Worm (Caenorhabditis elegans) whole organism, young adult: Measurements from ENCODE around the gene R05A10.3.

Source experiments
- B0019.2 ChIP-seq: fragments of 200-800 bp; sonication (Bioruptor generic); conservative IDR thresholded peaks from 2 replicates; pipeline ENCODE4 v1.3.6; 2022; ENCODE audit warnings: missing genetic modification reagents, missing genetic modification characterization, missing compliant biosample characterization
- B0035.1 ChIP-seq: sonication (generic microtip); optimal IDR thresholded peaks from 2 replicates; lab custom pipeline; 2016; ENCODE audit warnings: missing genetic modification characterization, mild to moderate bottlenecking, missing compliant biosample characterization, missing genotype, missing genetic modification reagents
- B0336.3 ChIP-seq: fragments of 200-800 bp; sonication (Bioruptor generic); IDR thresholded peaks from 2 replicates; pipeline ENCODE4 v1.3.6; 2022; ENCODE audit warnings: missing genetic modification characterization, missing compliant biosample characterization
- D2030.7 ChIP-seq: fragments of 200-800 bp; sonication (Bioruptor generic); IDR thresholded peaks from 2 replicates; pipeline ENCODE4 v1.3.6; 2022; ENCODE audit warnings: missing genetic modification reagents, missing genetic modification characterization, missing compliant biosample characterization
- F37B4.10 ChIP-seq: fragments of 200-800 bp; sonication (Bioruptor generic); IDR thresholded peaks from 2 replicates; pipeline ENCODE4 v1.3.6; 2022; ENCODE audit warnings: missing genetic modification characterization, missing compliant biosample characterization
- F49E8.2 ChIP-seq: sonication (generic microtip); optimal IDR thresholded peaks from 3 replicates; lab custom pipeline; 2017; ENCODE audit warnings: missing genetic modification characterization, mild to moderate bottlenecking, missing compliant biosample characterization, antibody characterized with exemption, moderate library complexity; ENCODE audit not compliant: insufficient read depth
- F55B11.4 ChIP-seq: sonication (generic microtip); optimal IDR thresholded peaks from 2 replicates; lab custom pipeline; 2016; ENCODE audit warnings: missing compliant biosample characterization, missing genetic modification characterization, borderline replicate concordance; ENCODE audit not compliant: insufficient read depth
- F57C9.4 ChIP-seq: sonication (generic microtip); optimal IDR thresholded peaks from 2 replicates; lab custom pipeline; 2017; ENCODE audit warnings: mild to moderate bottlenecking, missing genetic modification characterization, missing compliant biosample characterization
- K12H6.12 ChIP-seq: fragments of 200-800 bp; sonication (Bioruptor generic); optimal IDR thresholded peaks from 2 replicates; lab custom pipeline; 2018; ENCODE audit warnings: mild to moderate bottlenecking, missing genetic modification characterization, missing compliant biosample characterization
- T07F8.4 ChIP-seq: sonication (generic microtip); optimal IDR thresholded peaks from 2 replicates; lab custom pipeline; 2016; ENCODE audit warnings: mild to moderate bottlenecking, missing genetic modification characterization, moderate library complexity, missing compliant biosample characterization
- Y53G8AR.9 ChIP-seq: fragments of 200-800 bp; sonication (Bioruptor generic); conservative IDR thresholded peaks from 2 replicates; pipeline ENCODE4 v1.3.6; 2022; ENCODE audit warnings: missing genetic modification reagents, missing genetic modification characterization, missing compliant biosample characterization
- Y79H2A.3 ChIP-seq: fragments of 200-800 bp; sonication (Bioruptor generic); conservative IDR thresholded peaks from 2 replicates; pipeline ENCODE4 v1.3.6; 2022; ENCODE audit warnings: missing genetic modification reagents, missing genetic modification characterization, missing compliant biosample characterization
- ZK185.1 ChIP-seq: sonication (generic microtip); optimal IDR thresholded peaks from 2 replicates; lab custom pipeline; 2016; ENCODE audit warnings: mild to moderate bottlenecking, missing genetic modification characterization, missing compliant biosample characterization; ENCODE audit not compliant: poor library complexity, severe bottlenecking
- akir-1 ChIP-seq: fragments of 200-800 bp; sonication (Bioruptor generic); optimal IDR thresholded peaks from 2 replicates; lab custom pipeline; 2018; ENCODE audit warnings: mild to moderate bottlenecking, missing genetic modification characterization, moderate library complexity, missing compliant biosample characterization
- atf-7 ChIP-seq: sonication (generic microtip); optimal IDR thresholded peaks from 2 replicates; lab custom pipeline; 2017; ENCODE audit warnings: mild to moderate bottlenecking, missing genetic modification characterization, missing compliant biosample characterization
- attf-5 ChIP-seq: fragments of 200-800 bp; sonication (Bioruptor generic); optimal IDR thresholded peaks from 2 replicates; lab custom pipeline; 2018; ENCODE audit warnings: mild to moderate bottlenecking, missing genetic modification characterization, missing compliant biosample characterization
- bed-1 ChIP-seq: fragments of 200-800 bp; sonication (Bioruptor generic); IDR thresholded peaks from 2 replicates; pipeline ENCODE4 v1.3.6; 2022; ENCODE audit warnings: missing genetic modification reagents, missing genetic modification characterization, missing compliant biosample characterization
- bed-2 ChIP-seq: fragments of 200-800 bp; sonication (Bioruptor generic); IDR thresholded peaks from 2 replicates; pipeline ENCODE4 v1.3.6; 2022; ENCODE audit warnings: missing genetic modification reagents, missing genetic modification characterization, missing compliant biosample characterization
- ceh-91 ChIP-seq: fragments of 200-800 bp; sonication (Bioruptor generic); IDR thresholded peaks from 2 replicates; pipeline ENCODE4 v1.3.6; 2022; ENCODE audit warnings: missing genetic modification reagents, missing genetic modification characterization, missing compliant biosample characterization
- die-1 ChIP-seq: sonication (generic microtip); optimal IDR thresholded peaks from 2 replicates; lab custom pipeline; 2016; ENCODE audit warnings: missing genotype, mild to moderate bottlenecking, missing genetic modification characterization, missing compliant biosample characterization
- efl-1 ChIP-seq: fragments of 150-350 bp; optimal IDR thresholded peaks from 2 replicates; lab custom pipeline; 2014; ENCODE audit warnings: missing biosample characterization, missing genetic modification reagents, missing genetic modification characterization
- egl-18 ChIP-seq: fragments of 200-800 bp; sonication (Bioruptor generic); IDR thresholded peaks from 2 replicates; pipeline ENCODE4 v1.3.6; 2022; ENCODE audit warnings: missing genetic modification reagents, missing genetic modification characterization, missing compliant biosample characterization
- ekl-4 ChIP-seq: fragments of 200-800 bp; sonication (Bioruptor generic); IDR thresholded peaks from 2 replicates; pipeline ENCODE4 v1.3.6; 2022; ENCODE audit warnings: missing genetic modification reagents, missing genetic modification characterization, missing compliant biosample characterization
- fkh-3 ChIP-seq: sonication (generic microtip); optimal IDR thresholded peaks from 2 replicates; lab custom pipeline; 2016; ENCODE audit warnings: mild to moderate bottlenecking, missing genetic modification characterization, missing compliant biosample characterization
- hlh-26 ChIP-seq: fragments of 200-800 bp; sonication (Bioruptor generic); conservative IDR thresholded peaks from 2 replicates; pipeline ENCODE4 v1.3.6; 2022; ENCODE audit warnings: missing genetic modification reagents, missing genetic modification characterization, missing compliant biosample characterization
- hmg-20 ChIP-seq: fragments of 200-800 bp; sonication (Bioruptor generic); IDR thresholded peaks from 2 replicates; pipeline ENCODE4 v1.3.6; 2022; ENCODE audit warnings: missing genetic modification reagents, missing genetic modification characterization, missing compliant biosample characterization
- hrde-1 ChIP-seq: sonication (generic microtip); optimal IDR thresholded peaks from 2 replicates; lab custom pipeline; 2016; ENCODE audit warnings: missing genetic modification characterization, mild to moderate bottlenecking, missing compliant biosample characterization, moderate library complexity, missing genotype, missing genetic modification reagents, borderline replicate concordance
- let-526 ChIP-seq: fragments of 200-800 bp; sonication (Bioruptor generic); IDR thresholded peaks from 2 replicates; pipeline ENCODE4 v1.3.6; 2022; ENCODE audit warnings: missing genetic modification reagents, missing genetic modification characterization, missing compliant biosample characterization
- lin-26 ChIP-seq: fragments of 200-800 bp; sonication (Bioruptor generic); IDR thresholded peaks from 2 replicates; pipeline ENCODE4 v1.3.6; 2022; ENCODE audit warnings: missing genetic modification reagents, missing genetic modification characterization, missing compliant biosample characterization
- lin-40 ChIP-seq: sonication (generic microtip); optimal IDR thresholded peaks from 2 replicates; lab custom pipeline; 2016; ENCODE audit warnings: missing genetic modification characterization, mild to moderate bottlenecking, missing compliant biosample characterization, missing genotype, missing genetic modification reagents
- lin-54 ChIP-seq: fragments of 200-800 bp; sonication (Bioruptor generic); optimal IDR thresholded peaks from 2 replicates; lab custom pipeline; 2018; ENCODE audit warnings: mild to moderate bottlenecking, missing genetic modification characterization, missing compliant biosample characterization
- mes-4 ChIP-seq: sonication (generic microtip); optimal IDR thresholded peaks from 2 replicates; lab custom pipeline; 2016; ENCODE audit warnings: missing genotype, missing genetic modification characterization, missing compliant biosample characterization
- nfya-1 ChIP-seq: sonication (generic microtip); optimal IDR thresholded peaks from 2 replicates; lab custom pipeline; 2017; ENCODE audit warnings: antibody characterized with exemption, missing compliant biosample characterization, missing genetic modification characterization, borderline replicate concordance; ENCODE audit not compliant: insufficient read depth
- nfya-2 ChIP-seq: fragments of 200-800 bp; sonication (Bioruptor generic); IDR thresholded peaks from 2 replicates; pipeline ENCODE4 v1.3.6; 2022; ENCODE audit warnings: missing genetic modification reagents, missing genetic modification characterization, missing compliant biosample characterization
- nfyb-1 ChIP-seq: fragments of 200-800 bp; sonication (Bioruptor generic); IDR thresholded peaks from 2 replicates; pipeline ENCODE4 v1.3.6; 2022; ENCODE audit warnings: missing genetic modification reagents, missing genetic modification characterization, missing compliant biosample characterization
- nhr-120 ChIP-seq: fragments of 200-800 bp; sonication (Bioruptor generic); IDR thresholded peaks from 2 replicates; pipeline ENCODE4 v1.3.6; 2022; ENCODE audit warnings: missing genetic modification characterization, missing compliant biosample characterization
- nhr-80 ChIP-seq: sonication (generic microtip); optimal IDR thresholded peaks from 2 replicates; lab custom pipeline; 2016; ENCODE audit warnings: missing genetic modification characterization, missing compliant biosample characterization
- rec-8 ChIP-seq, 2 experiments: sonication (generic microtip); optimal IDR thresholded peaks; 2 replicates each; lab custom pipeline; 2016; ENCODE audit warnings: mild to moderate bottlenecking in 2 of 2, missing genetic modification characterization in 2 of 2, missing genetic modification reagents in 2 of 2, missing genotype in 2 of 2, missing biosample characterization in 1 of 2, missing compliant biosample characterization in 1 of 2, moderate library complexity in 1 of 2
- rpc-1 ChIP-seq, 2 experiments: fragments of 150-350 bp in 1 of 2; sonication (generic microtip) in 1 of 2; optimal IDR thresholded peaks; 2 replicates each; lab custom pipeline; 2014 to 2018; ENCODE audit warnings: missing biosample characterization in 1 of 2, missing genetic modification characterization in 1 of 2, missing genetic modification reagents in 1 of 2, missing genotype in 1 of 2
- snpc-3.4 ChIP-seq: sonication (generic microtip); optimal IDR thresholded peaks from 2 replicates; lab custom pipeline; 2017; ENCODE audit warnings: missing genetic modification characterization, mild to moderate bottlenecking, missing compliant biosample characterization, antibody characterized with exemption, moderate library complexity, missing genotype, missing genetic modification reagents
- sptf-2 ChIP-seq: fragments of 200-800 bp; sonication (Bioruptor generic); optimal IDR thresholded peaks from 2 replicates; lab custom pipeline; 2018; ENCODE audit warnings: mild to moderate bottlenecking, missing genetic modification characterization, missing compliant biosample characterization
- tlf-1 ChIP-seq: fragments of 200-800 bp; sonication (Bioruptor generic); optimal IDR thresholded peaks from 2 replicates; lab custom pipeline; 2018; ENCODE audit warnings: mild to moderate bottlenecking, missing genetic modification characterization, missing compliant biosample characterization
- unc-62 ChIP-seq: fragments of 150-350 bp; optimal IDR thresholded peaks from 2 replicates; lab custom pipeline; 2014; ENCODE audit warnings: missing biosample characterization, missing genetic modification reagents, missing genetic modification characterization
- ztf-25 ChIP-seq: fragments of 200-800 bp; sonication (Bioruptor generic); IDR thresholded peaks from 2 replicates; pipeline ENCODE4 v1.3.6; 2022; ENCODE audit warnings: missing genetic modification reagents, missing genetic modification characterization, missing compliant biosample characterization
- ztf-26 ChIP-seq: sonication (generic microtip); optimal IDR thresholded peaks from 2 replicates; lab custom pipeline; 2017; ENCODE audit warnings: missing genetic modification characterization, missing compliant biosample characterization

Gene R05A10.3

ce11 chrIV:14176373-14176772 lies at the start of gene R05A10.3:
TSS of gene R05A10.3 (minus strand) at chrIV:14176473.
- TF ChIP-seq die-1 (tag; lab: Kevin White, UChicago) (no peak), T07F8.4 (no peak), ceh-91 (GFP tag; lab: Robert Waterston, UW) (no peak), B0336.3 (GFP tag; lab: Robert Waterston, UW) (no peak), mes-4 (tag; lab: Kevin White, UChicago) (no peak), Y53G8AR.9 (no peak), B0019.2 (GFP tag; lab: Robert Waterston, UW) (no peak), Y79H2A.3 (GFP tag; lab: Robert Waterston, UW) (no peak), B0035.1 (tag; lab: Kevin White, UChicago) (no peak), K12H6.12 (no peak), sptf-2 (GFP tag; lab: Kevin White, UChicago) (no peak), unc-62 (GFP tag; lab: Kevin White, UChicago) (no peak), lin-26 (no peak), snpc-3.4 (tag; lab: Kevin White, UChicago) (no peak), nhr-80 (no peak)
- TF ChIP-seq, all 124 proteins: peak for 0

DNA sequence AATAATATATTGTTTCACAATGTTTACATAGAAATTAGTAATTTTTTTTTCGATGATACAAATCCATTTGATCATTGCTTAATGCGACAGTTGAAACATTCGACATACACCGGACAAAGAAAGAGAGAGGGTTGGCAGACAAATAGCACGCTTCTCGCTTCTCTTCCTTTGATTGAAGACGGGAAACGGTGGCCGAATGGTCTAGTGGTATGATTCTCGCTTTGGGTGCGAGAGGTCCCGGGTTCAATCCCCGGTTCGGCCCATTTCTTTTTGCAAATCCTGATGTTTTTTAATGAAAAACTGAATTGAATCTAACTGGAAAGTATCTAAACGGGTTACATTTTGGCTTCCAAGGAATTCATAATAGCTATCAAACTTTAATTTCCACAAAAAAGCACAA lies 48.6 kb upstream of the R05A10.3 start:
- TF ChIP-seq nfyb-1, result peak; percentile 77
- TF ChIP-seq bed-2 (GFP tag; lab: Robert Waterston, UW), result 0 out of 2 replicates have a peak, but pooled peaks have one; percentile 40
- TF ChIP-seq ztf-26 (tag; lab: Kevin White, UChicago), result peak; percentile 26
- no peak for TF ChIP-seq bed-1 (GFP tag; lab: Robert Waterston, UW)
- no peak for TF ChIP-seq fkh-3
- no peak for TF ChIP-seq F37B4.10 (GFP tag; lab: Robert Waterston, UW)
- TF ChIP-seq attf-5, result peak; percentile 69
- TF ChIP-seq B0035.1 (tag; lab: Kevin White, UChicago), result no peak
- no peak for TF ChIP-seq hlh-26 (GFP tag; lab: Robert Waterston, UW)
- TF ChIP-seq ekl-4 (GFP tag; lab: Robert Waterston, UW), result peak; percentile 74
- TF ChIP-seq mes-4 (tag; lab: Kevin White, UChicago), result peak; percentile 45
- TF ChIP-seq Y53G8AR.9, result peak; percentile 34; the same call in 1 of the 2 replicates
- no peak for TF ChIP-seq egl-18 (GFP tag; lab: Robert Waterston, UW)
- TF ChIP-seq let-526 (GFP tag; lab: Robert Waterston, UW), result 0 out of 2 replicates have a peak, but pooled peaks have one; percentile 46
- TF ChIP-seq nfya-2 (GFP tag; lab: Robert Waterston, UW), result no peak
- TF ChIP-seq snpc-3.4 (tag; lab: Kevin White, UChicago), result peak; percentile 62
- TF ChIP-seq F49E8.2 (tag; lab: Kevin White, UChicago), result peak; percentile 78
- TF ChIP-seq nhr-120 (GFP tag; lab: Robert Waterston, UW), result 0 out of 2 replicates have a peak, but pooled peaks have one; percentile 83
- TF ChIP-seq F57C9.4 (tag; lab: Kevin White, UChicago), result no peak
- peak; percentile 67 for TF ChIP-seq lin-54 (GFP tag; lab: Kevin White, UChicago)
- TF ChIP-seq efl-1, result no peak
- peak; percentile 34 for TF ChIP-seq atf-7 (tag; lab: Kevin White, UChicago)
- peak; percentile 96 for TF ChIP-seq ztf-25
- TF ChIP-seq rec-8 (tag; optimal IDR thresholded peaks at IDR 0.05; lab: Kevin White, UChicago), result peak; percentile 37 to 61
- TF ChIP-seq K12H6.12, result no peak
- peak; percentile 42 for TF ChIP-seq ZK185.1 (tag; lab: Kevin White, UChicago)
- TF ChIP-seq tlf-1, result peak; percentile 27
- peak; percentile 56; the same call in 1 of the 2 replicates for TF ChIP-seq hmg-20
- peak; percentile 76 for TF ChIP-seq D2030.7
- no peak for TF ChIP-seq hrde-1
- no peak for TF ChIP-seq F55B11.4
- TF ChIP-seq rpc-1 (optimal IDR thresholded peaks at IDR 0.05; lab: Kevin White, UChicago), result peak; percentile 69
- TF ChIP-seq rpc-1 (tag; optimal IDR thresholded peaks at IDR 0.05; lab: Kevin White, UChicago), result peak; percentile 93
- TF ChIP-seq lin-26, result peak; percentile 97
- TF ChIP-seq nfya-1 (tag; lab: Kevin White, UChicago), result no peak
- TF ChIP-seq akir-1, result no peak
- 0 out of 2 replicates have a peak, but pooled peaks have one; percentile 41 for TF ChIP-seq Y79H2A.3 (GFP tag; lab: Robert Waterston, UW)
- no peak for TF ChIP-seq lin-40
